Fruit fly (Drosophila melanogaster) whole organism, embryonic: ENCODE measurements around the gene CG5902.
A peak's percentile ranks its signal among the peaks of the same experiment; 100 is the strongest.

Experiments
- Aef1 ChIP-seq: fragments of 200-800 bp; sonication (Bioruptor generic); IDR thresholded peaks from 3 replicates; pipeline ENCODE4 v1.3.6; 2022; ENCODE audit warnings: missing biosample characterization, missing genetic modification characterization
- C15 ChIP-seq: fragments of 200-800 bp; sonication (Bioruptor generic); IDR thresholded peaks from 3 replicates; pipeline ENCODE4 v1.3.6; 2022; ENCODE audit warnings: missing biosample characterization, missing genetic modification characterization
- CG11456 ChIP-seq: fragments of 200-800 bp; sonication (Bioruptor generic); IDR thresholded peaks from 3 replicates; pipeline ENCODE4 v1.3.6; 2022; ENCODE audit warnings: missing biosample characterization, missing genetic modification characterization
- CG12744 ChIP-seq: fragments of 200-800 bp; sonication (Bioruptor generic); optimal IDR thresholded peaks from 2 replicates; lab custom pipeline; 2016; ENCODE audit warnings: missing biosample characterization, missing genetic modification characterization
- CG13775 ChIP-seq: fragments of 200-800 bp; sonication (Bioruptor generic); optimal IDR thresholded peaks from 3 replicates; lab custom pipeline; 2017; ENCODE audit warnings: missing biosample characterization, mild to moderate bottlenecking, missing genetic modification characterization
- CG15479 ChIP-seq: fragments of 200-800 bp; sonication (Bioruptor generic); optimal IDR thresholded peaks from 3 replicates; lab custom pipeline; 2019; ENCODE audit warnings: missing biosample characterization, mild to moderate bottlenecking, missing genetic modification characterization, moderate library complexity
- CG17612 ChIP-seq: fragments of 200-800 bp; sonication (Bioruptor generic); IDR thresholded peaks from 2 replicates; pipeline ENCODE4 v1.3.6; 2022; ENCODE audit warnings: missing biosample characterization, missing genetic modification characterization
- CG18262 ChIP-seq: fragments of 200-800 bp; optimal IDR thresholded peaks from 3 replicates; lab custom pipeline; 2019; ENCODE audit warnings: missing biosample characterization, mild to moderate bottlenecking, missing genetic modification characterization, moderate library complexity
- CG2202 ChIP-seq: fragments of 200-800 bp; sonication (Bioruptor generic); optimal IDR thresholded peaks from 2 replicates; lab custom pipeline; 2018; ENCODE audit warnings: missing biosample characterization, mild to moderate bottlenecking, missing genetic modification characterization
- CG30020 ChIP-seq: fragments of 200-800 bp; optimal IDR thresholded peaks from 2 replicates; lab custom pipeline; 2019; ENCODE audit warnings: missing biosample characterization, mild to moderate bottlenecking, missing genetic modification characterization, moderate library complexity
- CG31365 ChIP-seq: fragments of 200-800 bp; sonication (Bioruptor generic); optimal IDR thresholded peaks from 2 replicates; lab custom pipeline; 2018; ENCODE audit warnings: missing biosample characterization, mild to moderate bottlenecking, missing genetic modification characterization
- CG31388 ChIP-seq: fragments of 200-800 bp; sonication (Bioruptor generic); optimal IDR thresholded peaks from 2 replicates; lab custom pipeline; 2016; ENCODE audit warnings: missing biosample characterization, missing genetic modification characterization
- CG3726 ChIP-seq: fragments of 200-800 bp; sonication (Bioruptor generic); IDR thresholded peaks from 3 replicates; pipeline ENCODE4, ENCODE4 v1.3.6; 2022; ENCODE audit warnings: missing biosample characterization, missing genetic modification characterization
- CG5953 ChIP-seq: fragments of 200-800 bp; sonication (Bioruptor generic); IDR thresholded peaks from 2 replicates; pipeline ENCODE4 v1.3.6; 2022; ENCODE audit warnings: missing biosample characterization, missing genetic modification characterization
- CG6854 ChIP-seq: fragments of 200-800 bp; sonication (Bioruptor generic); optimal IDR thresholded peaks from 3 replicates; lab custom pipeline; 2017; ENCODE audit warnings: missing biosample characterization, mild to moderate bottlenecking, missing genetic modification characterization
- CG9609 ChIP-seq: fragments of 200-800 bp; sonication (Bioruptor generic); optimal IDR thresholded peaks from 3 replicates; lab custom pipeline; 2016; ENCODE audit warnings: missing biosample characterization, missing genetic modification characterization
- CG9727 ChIP-seq: fragments of 200-800 bp; sonication (Bioruptor generic); optimal IDR thresholded peaks from 3 replicates; lab custom pipeline; 2017; ENCODE audit warnings: missing biosample characterization, mild to moderate bottlenecking, missing genetic modification characterization
- CG9817 ChIP-seq: fragments of 200-800 bp; sonication (Bioruptor generic); optimal IDR thresholded peaks from 2 replicates; lab custom pipeline; 2018; ENCODE audit warnings: missing biosample characterization, mild to moderate bottlenecking, missing genetic modification characterization, moderate library complexity
- CTCF ChIP-seq: fragments of 200-800 bp; sonication (Bioruptor generic); optimal IDR thresholded peaks from 2 replicates; lab custom pipeline; 2017; ENCODE audit warnings: missing biosample characterization, mild to moderate bottlenecking, missing genetic modification characterization, moderate library complexity
- CoRest ChIP-seq: fragments of 200-800 bp; sonication (Bioruptor generic); optimal IDR thresholded peaks from 3 replicates; lab custom pipeline; 2018; ENCODE audit warnings: missing biosample characterization, mild to moderate bottlenecking, missing genetic modification characterization, moderate library complexity
- Dad ChIP-seq: fragments of 200-800 bp; sonication (Bioruptor generic); optimal IDR thresholded peaks from 3 replicates; lab custom pipeline; 2016; ENCODE audit warnings: missing biosample characterization, missing genetic modification characterization
- Fer2 ChIP-seq: fragments of 200-800 bp; sonication (Bioruptor generic); optimal IDR thresholded peaks from 2 replicates; lab custom pipeline; 2018; ENCODE audit warnings: missing biosample characterization, mild to moderate bottlenecking, missing genetic modification characterization, moderate library complexity
- H15 ChIP-seq: fragments of 200-800 bp; sonication (Bioruptor generic); IDR thresholded peaks from 3 replicates; pipeline ENCODE4 v1.3.6; 2022; ENCODE audit warnings: missing biosample characterization, missing genetic modification characterization
- HLH4C ChIP-seq: fragments of 200-800 bp; sonication (Bioruptor generic); IDR thresholded peaks from 3 replicates; pipeline ENCODE4 v1.3.6; 2022; ENCODE audit warnings: missing biosample characterization, missing genetic modification characterization; ENCODE audit not compliant: partially characterized antibody
- HmgD ChIP-seq: fragments of 200-800 bp; sonication (Bioruptor generic); optimal IDR thresholded peaks from 3 replicates; lab custom pipeline; 2016; ENCODE audit warnings: missing biosample characterization, missing genetic modification characterization
- Mad ChIP-seq: fragments of 200-800 bp; sonication (Bioruptor generic); optimal IDR thresholded peaks from 2 replicates; lab custom pipeline; 2016; ENCODE audit warnings: missing biosample characterization, missing genetic modification characterization
- NC2β ChIP-seq: fragments of 200-800 bp; sonication (Bioruptor generic); optimal IDR thresholded peaks from 2 replicates; lab custom pipeline; 2016; ENCODE audit warnings: missing biosample characterization, missing genetic modification characterization
- NFAT ChIP-seq: fragments of 200-800 bp; sonication (Bioruptor generic); IDR thresholded peaks from 2 replicates; pipeline ENCODE4 v1.3.6; 2022; ENCODE audit warnings: missing biosample characterization, missing genetic modification characterization
- Neu2 ChIP-seq: fragments of 200-800 bp; sonication (Bioruptor generic); optimal IDR thresholded peaks from 3 replicates; lab custom pipeline; 2016; ENCODE audit warnings: missing biosample characterization, missing genetic modification characterization, borderline replicate concordance
- Pdp1 ChIP-seq, 2 experiments: fragments of 200-800 bp; sonication (Bioruptor generic); optimal IDR thresholded peaks; 3 replicates each; lab custom pipeline; 2016; ENCODE audit warnings: missing biosample characterization in 2 of 2, missing genetic modification characterization in 2 of 2, mild to moderate bottlenecking in 1 of 2, moderate library complexity in 1 of 2
- ac ChIP-seq: fragments of 200-800 bp; sonication (Bioruptor generic); optimal IDR thresholded peaks from 3 replicates; lab custom pipeline; 2017; ENCODE audit warnings: missing biosample characterization, mild to moderate bottlenecking, missing genetic modification characterization
- bigmax ChIP-seq: fragments of 200-800 bp; sonication (Bioruptor generic); optimal IDR thresholded peaks from 2 replicates; lab custom pipeline; 2018; ENCODE audit warnings: missing biosample characterization, mild to moderate bottlenecking, missing genetic modification characterization
- cad ChIP-seq: fragments of >200 bp; optimal IDR thresholded peaks from 2 replicates; lab custom pipeline; 2017; ENCODE audit warnings: missing biosample characterization, missing genetic modification characterization
- dmrt11E ChIP-seq: fragments of 200-800 bp; sonication (Bioruptor generic); optimal IDR thresholded peaks from 3 replicates; lab custom pipeline; 2018; ENCODE audit warnings: missing biosample characterization, mild to moderate bottlenecking, missing genetic modification characterization, moderate library complexity
- dysf ChIP-seq: fragments of 200-800 bp; sonication (Bioruptor generic); IDR thresholded peaks from 3 replicates; pipeline ENCODE4 v1.3.6; 2022; ENCODE audit warnings: missing biosample characterization, missing genetic modification characterization
- emc ChIP-seq: fragments of 200-800 bp; sonication (Bioruptor generic); optimal IDR thresholded peaks from 2 replicates; lab custom pipeline; 2016; ENCODE audit warnings: missing biosample characterization, missing genetic modification characterization
- eyg ChIP-seq: fragments of 200-800 bp; sonication (Bioruptor generic); optimal IDR thresholded peaks from 3 replicates; lab custom pipeline; 2016; ENCODE audit warnings: missing biosample characterization, missing genetic modification characterization
- fd64A ChIP-seq: fragments of 200-800 bp; sonication (Bioruptor generic); optimal IDR thresholded peaks from 3 replicates; lab custom pipeline; 2018; ENCODE audit warnings: missing biosample characterization, mild to moderate bottlenecking, missing genetic modification characterization
- jigr1 ChIP-seq: fragments of 200-800 bp; sonication (Bioruptor generic); IDR thresholded peaks from 3 replicates; pipeline ENCODE4 v1.3.6; 2022; ENCODE audit warnings: missing biosample characterization, missing genetic modification characterization
- row ChIP-seq: fragments of 200-800 bp; sonication (Bioruptor generic); IDR thresholded peaks from 3 replicates; pipeline ENCODE4 v1.3.6; 2022; ENCODE audit warnings: missing biosample characterization, missing genetic modification characterization
- salm ChIP-seq: fragments of 200-800 bp; sonication (Bioruptor generic); optimal IDR thresholded peaks from 2 replicates; lab custom pipeline; 2018; ENCODE audit warnings: missing biosample characterization, mild to moderate bottlenecking, missing genetic modification characterization
- scrt ChIP-seq: fragments of 200-800 bp; sonication (Bioruptor generic); optimal IDR thresholded peaks from 2 replicates; lab custom pipeline; 2018; ENCODE audit warnings: missing biosample characterization, mild to moderate bottlenecking, missing genetic modification characterization, moderate library complexity
- tll ChIP-seq, 2 experiments: fragments of 200-800 bp in 1 of 2; fragments of >200 bp in 1 of 2; sonication (Bioruptor generic) in 1 of 2; optimal IDR thresholded peaks; 2 replicates each; lab custom pipeline; 2017 to 2019; ENCODE audit warnings: missing biosample characterization in 2 of 2, missing genetic modification characterization in 2 of 2, mild to moderate bottlenecking in 1 of 2, moderate library complexity in 1 of 2
- trem ChIP-seq: fragments of 200-800 bp; optimal IDR thresholded peaks from 3 replicates; lab custom pipeline; 2019; ENCODE audit warnings: missing biosample characterization, mild to moderate bottlenecking, missing genetic modification characterization, moderate library complexity

CG5902 gene

dm6 chr3R:23939921-23940839, 46.3 kb upstream of the CG5902 start (continued):
- TF ChIP-seq Mad (peak; percentile 59), dysf (GFP tag; lab: Robert Waterston, UW) (peak; percentile 41; the same call in 1 of the 3 replicates), CG3726 (peak; percentile 86; the same call in 2 of the 3 replicates), CG9727 (GFP tag; lab: Kevin White, UChicago) (peak; percentile 86), CG5953 (GFP tag; lab: Robert Waterston, UW) (peak; percentile 65; the same call in 1 of the 2 replicates), CG18262 (tag; lab: Kevin White, UChicago) (peak; percentile 76), CG9609 (GFP tag; lab: Kevin White, UChicago) (no peak), row (GFP tag; lab: Robert Waterston, UW) (no peak), CoRest (tag; lab: Kevin White, UChicago) (peak; percentile 74), H15 (GFP tag; lab: Robert Waterston, UW) (peak; percentile 66), eyg (GFP tag; lab: Kevin White, UChicago) (peak; percentile 12), bigmax (GFP tag; lab: Kevin White, UChicago) (peak; percentile 36), CG17612 (GFP tag; lab: Robert Waterston, UW) (no peak), CG2202 (tag; lab: Kevin White, UChicago) (peak; percentile 94), CG13775 (GFP tag; lab: Kevin White, UChicago) (peak; percentile 70), trem (tag; lab: Kevin White, UChicago) (peak; percentile 45), CG30020 (tag; lab: Kevin White, UChicago) (peak; percentile 10), CG31388 (GFP tag; lab: Kevin White, UChicago) (peak; percentile 14), CG15479 (GFP tag; lab: Kevin White, UChicago) (peak; percentile 69), CTCF (GFP tag; lab: Kevin White, UChicago) (peak; percentile 30), Neu2 (no peak), HLH4C (GFP tag; lab: Robert Waterston, UW) (no peak), emc (GFP tag; lab: Kevin White, UChicago) (no peak), CG11456 (GFP tag; lab: Robert Waterston, UW) (peak; percentile 57; the same call in 1 of the 3 replicates), salm (tag; lab: Kevin White, UChicago) (peak; percentile 85), CG6854 (peak; percentile 76), scrt (GFP tag; lab: Kevin White, UChicago) (peak; percentile 61), cad (no peak), Dad (GFP tag; lab: Kevin White, UChicago) (no peak), dmrt11E (peak; percentile 87), Aef1 (no peak), CG9817 (tag; lab: Kevin White, UChicago) (peak; percentile 51), CG12744 (GFP tag; lab: Kevin White, UChicago) (peak; percentile 70), HmgD (no peak), Fer2 (tag; lab: Kevin White, UChicago) (peak; percentile 70), Pdp1 (GFP tag; optimal IDR thresholded peaks at IDR 0.05; lab: Kevin White, UChicago) (peak; percentile 31 to 99), fd64A (GFP tag; lab: Kevin White, UChicago) (peak; percentile 97), CG31365 (tag; lab: Kevin White, UChicago) (peak; percentile 76), jigr1 (GFP tag; lab: Robert Waterston, UW) (no peak), NFAT (peak; percentile 51), NC2β (peak; percentile 81), tll (GFP tag; optimal IDR thresholded peaks at IDR 0.05; lab: Kevin White, UChicago) (peak in 1 of 2 experiments; percentile 22), ac (GFP tag; lab: Kevin White, UChicago) (peak; percentile 86), C15 (GFP tag; lab: Robert Waterston, UW) (peak; percentile 62; the same call in 1 of the 3 replicates)
